Worm (Caenorhabditis elegans) whole organism, mixed stage, embryonic: ENCODE results near the gene tmem-131.
A peak's percentile ranks its signal among the peaks of the same experiment; 100 is the strongest.

Source experiments
- M03D4.4 ChIP-seq: sonication (generic microtip); optimal IDR thresholded peaks from 2 replicates; lab custom pipeline; 2017; ENCODE audit warnings: mild to moderate bottlenecking, missing genetic modification characterization, missing compliant biosample characterization
- bed-3 ChIP-seq: fragments of 200-800 bp; sonication (Bioruptor generic); optimal IDR thresholded peaks from 3 replicates; lab custom pipeline; 2018; ENCODE audit warnings: mild to moderate bottlenecking, missing genetic modification characterization, moderate library complexity, missing compliant biosample characterization
- blmp-1 ChIP-seq: fragments of 150-350 bp; optimal IDR thresholded peaks from 2 replicates; lab custom pipeline; 2014; ENCODE audit warnings: missing biosample characterization, missing genetic modification characterization
- ceh-39 ChIP-seq: fragments of 150-350 bp; optimal IDR thresholded peaks from 2 replicates; lab custom pipeline; 2014; ENCODE audit warnings: missing biosample characterization, missing genetic modification characterization
- ceh-43 ChIP-seq: fragments of 200-800 bp; sonication (Bioruptor generic); optimal IDR thresholded peaks from 2 replicates; lab custom pipeline; 2018; ENCODE audit warnings: mild to moderate bottlenecking, missing genetic modification characterization, moderate library complexity, missing compliant biosample characterization
- ceh-83 ChIP-seq: fragments of 200-800 bp; sonication (Bioruptor generic); optimal IDR thresholded peaks from 2 replicates; lab custom pipeline; 2018; ENCODE audit warnings: mild to moderate bottlenecking, missing genetic modification characterization, missing compliant biosample characterization
- ces-1 ChIP-seq: fragments of 150-350 bp; optimal IDR thresholded peaks from 2 replicates; lab custom pipeline; 2014; ENCODE audit warnings: missing biosample characterization, missing genetic modification reagents, missing genetic modification characterization
- cnd-1 ChIP-seq: fragments of 200-800 bp; sonication (Bioruptor generic); optimal IDR thresholded peaks from 2 replicates; lab custom pipeline; 2018; ENCODE audit warnings: mild to moderate bottlenecking, missing genetic modification characterization, missing compliant biosample characterization
- drap-1 ChIP-seq: fragments of 200-800 bp; sonication (Bioruptor generic); optimal IDR thresholded peaks from 3 replicates; lab custom pipeline; 2018; ENCODE audit warnings: mild to moderate bottlenecking, missing genetic modification characterization, missing compliant biosample characterization
- elt-1 ChIP-seq: sonication (generic microtip); optimal IDR thresholded peaks from 2 replicates; lab custom pipeline; 2017; ENCODE audit warnings: missing genetic modification characterization, mild to moderate bottlenecking, missing compliant biosample characterization, antibody characterized with exemption, moderate library complexity, borderline replicate concordance; ENCODE audit not compliant: insufficient read depth
- elt-3 ChIP-seq: fragments of 150-350 bp; optimal IDR thresholded peaks from 2 replicates; lab custom pipeline; 2014; ENCODE audit warnings: missing biosample characterization, missing genetic modification characterization
- flh-1 ChIP-seq: fragments of 200-800 bp; sonication (Bioruptor generic); optimal IDR thresholded peaks from 2 replicates; lab custom pipeline; 2018; ENCODE audit warnings: mild to moderate bottlenecking, missing genetic modification characterization, moderate library complexity, missing compliant biosample characterization
- ham-2 ChIP-seq: fragments of 200-800 bp; sonication (Bioruptor generic); optimal IDR thresholded peaks from 2 replicates; lab custom pipeline; 2018; ENCODE audit warnings: mild to moderate bottlenecking, missing genetic modification characterization, missing compliant biosample characterization
- hlh-1 ChIP-seq: fragments of 150-350 bp; optimal IDR thresholded peaks from 2 replicates; lab custom pipeline; 2014; ENCODE audit warnings: missing biosample characterization, missing genetic modification reagents, missing genetic modification characterization
- lin-13 ChIP-seq: fragments of 150-350 bp; optimal IDR thresholded peaks from 2 replicates; lab custom pipeline; 2014; ENCODE audit warnings: missing biosample characterization, missing genetic modification characterization
- lin-32 ChIP-seq: fragments of 200-800 bp; sonication (Bioruptor generic); optimal IDR thresholded peaks from 2 replicates; lab custom pipeline; 2018; ENCODE audit warnings: mild to moderate bottlenecking, missing genetic modification characterization, missing compliant biosample characterization
- lsy-2 ChIP-seq: fragments of 150-350 bp; optimal IDR thresholded peaks from 2 replicates; lab custom pipeline; 2014; ENCODE audit warnings: missing biosample characterization, missing genetic modification characterization
- mab-5 ChIP-seq: fragments of 150-350 bp; optimal IDR thresholded peaks from 2 replicates; lab custom pipeline; 2014; ENCODE audit warnings: missing biosample characterization, missing genetic modification characterization
- mep-1 ChIP-seq: fragments of 150-350 bp; optimal IDR thresholded peaks from 2 replicates; lab custom pipeline; 2017; ENCODE audit warnings: missing biosample characterization, missing genetic modification reagents, missing genetic modification characterization, inconsistent platforms
- mls-2 ChIP-seq: sonication (generic microtip); optimal IDR thresholded peaks from 2 replicates; lab custom pipeline; 2016; ENCODE audit warnings: mild to moderate bottlenecking, missing genetic modification characterization, moderate library complexity, missing compliant biosample characterization
- nhr-12 ChIP-seq: fragments of 150-350 bp; optimal IDR thresholded peaks from 2 replicates; lab custom pipeline; 2014; ENCODE audit warnings: missing biosample characterization, missing genetic modification characterization
- nhr-2 ChIP-seq: fragments of 150-350 bp; optimal IDR thresholded peaks from 2 replicates; lab custom pipeline; 2014; ENCODE audit warnings: missing biosample characterization, missing genetic modification characterization
- nhr-237 ChIP-seq: fragments of 150-350 bp; optimal IDR thresholded peaks from 2 replicates; lab custom pipeline; 2014; ENCODE audit warnings: missing biosample characterization, missing genetic modification characterization
- nhr-28 ChIP-seq: fragments of 150-350 bp; optimal IDR thresholded peaks from 2 replicates; lab custom pipeline; 2014; ENCODE audit warnings: missing biosample characterization, missing genetic modification characterization
- nhr-76 ChIP-seq: sonication (generic microtip); optimal IDR thresholded peaks from 2 replicates; lab custom pipeline; 2017; ENCODE audit warnings: missing biosample characterization, missing genetic modification characterization
- pha-4 ChIP-seq: fragments of 150-350 bp; optimal IDR thresholded peaks from 2 replicates; lab custom pipeline; 2018; ENCODE audit warnings: missing biosample characterization, missing genetic modification reagents, missing genetic modification characterization
- sem-2 ChIP-seq: fragments of 200-800 bp; sonication (Bioruptor generic); optimal IDR thresholded peaks from 2 replicates; lab custom pipeline; 2018; ENCODE audit warnings: mild to moderate bottlenecking, missing genetic modification characterization, missing compliant biosample characterization
- snpc-4 ChIP-seq: fragments of 150-350 bp; optimal IDR thresholded peaks from 2 replicates; lab custom pipeline; 2014; ENCODE audit warnings: missing biosample characterization, missing genetic modification characterization
- sptf-1 ChIP-seq: sonication (generic microtip); optimal IDR thresholded peaks from 2 replicates; lab custom pipeline; 2017; ENCODE audit warnings: mild to moderate bottlenecking, missing genetic modification characterization, moderate library complexity, missing compliant biosample characterization
- tbx-8 ChIP-seq: fragments of 200-800 bp; sonication (Bioruptor generic); optimal IDR thresholded peaks from 2 replicates; lab custom pipeline; 2018; ENCODE audit warnings: mild to moderate bottlenecking, missing genetic modification characterization, moderate library complexity, missing compliant biosample characterization
- unc-120 ChIP-seq: sonication (generic microtip); optimal IDR thresholded peaks from 2 replicates; lab custom pipeline; 2017; ENCODE audit warnings: missing genetic modification characterization, missing compliant biosample characterization; ENCODE audit not compliant: poor library complexity, severe bottlenecking
- unc-39 ChIP-seq: fragments of 150-350 bp; optimal IDR thresholded peaks from 2 replicates; lab custom pipeline; 2014; ENCODE audit warnings: missing biosample characterization, missing genetic modification characterization
- unc-62 ChIP-seq: fragments of 150-350 bp; optimal IDR thresholded peaks from 2 replicates; lab custom pipeline; 2014; ENCODE audit warnings: missing biosample characterization, missing genetic modification reagents, missing genetic modification characterization
- zip-8 ChIP-seq: fragments of 150-350 bp; optimal IDR thresholded peaks from 2 replicates; lab custom pipeline; 2014; ENCODE audit warnings: missing biosample characterization, missing genetic modification characterization
- ztf-11 ChIP-seq: fragments of 150-350 bp; optimal IDR thresholded peaks from 2 replicates; lab custom pipeline; 2014; ENCODE audit warnings: missing biosample characterization, missing genetic modification characterization

Gene tmem-131

DNA sequence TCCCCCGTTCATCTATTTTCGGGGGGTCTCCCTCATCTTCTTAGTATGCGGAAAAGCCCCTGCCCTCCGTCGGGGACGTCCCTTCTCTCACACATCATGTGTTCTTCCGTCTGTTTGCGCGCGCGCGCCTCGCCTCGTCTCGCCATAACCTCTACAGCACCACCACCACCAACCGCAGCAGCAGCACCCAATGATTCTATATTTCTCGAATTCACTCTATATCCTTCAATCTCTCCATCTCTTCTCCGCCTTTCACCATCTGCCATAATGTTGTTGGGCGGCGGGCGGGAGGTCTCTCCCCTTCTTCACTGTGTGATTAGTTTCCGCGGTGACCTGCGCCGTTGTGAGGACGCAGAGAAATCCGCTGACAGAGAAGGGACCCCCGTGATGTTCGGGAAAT, 50.6 kb downstream of the tmem-131 start:
- TF ChIP-seq blmp-1, result no peak
- TF ChIP-seq sptf-1 (tag; lab: Kevin White, UChicago), result peak; percentile 84
- TF ChIP-seq nhr-12 (tag; lab: Kevin White, UChicago), result no peak
- TF ChIP-seq flh-1 (GFP tag; lab: Kevin White, UChicago), result no peak
- peak; percentile 52 for TF ChIP-seq mep-1 (tag; lab: Kevin White, UChicago)
- no peak for TF ChIP-seq ceh-39 (tag; lab: Kevin White, UChicago)
- peak; percentile 71 for TF ChIP-seq ces-1
- TF ChIP-seq sem-2, result peak; percentile 29
- peak; percentile 71 for TF ChIP-seq unc-62 (GFP tag; lab: Kevin White, UChicago)
- TF ChIP-seq nhr-28 (tag; lab: Kevin White, UChicago), result no peak
- TF ChIP-seq nhr-76 (tag; lab: Kevin White, UChicago), result no peak
- no peak for TF ChIP-seq nhr-2 (tag; lab: Kevin White, UChicago)
- TF ChIP-seq elt-3, result no peak
- no peak for TF ChIP-seq lin-13 (tag; lab: Kevin White, UChicago)
- TF ChIP-seq zip-8, result no peak
- no peak for TF ChIP-seq elt-1
- TF ChIP-seq drap-1 (GFP tag; lab: Kevin White, UChicago), result peak; percentile 57
- no peak for TF ChIP-seq bed-3 (GFP tag; lab: Kevin White, UChicago)
- no peak for TF ChIP-seq snpc-4 (tag; lab: Kevin White, UChicago)
- peak; percentile 64 for TF ChIP-seq unc-120 (tag; lab: Kevin White, UChicago)
- TF ChIP-seq ztf-11 (tag; lab: Kevin White, UChicago), result peak; percentile 83
- TF ChIP-seq unc-39 (tag; lab: Kevin White, UChicago), result no peak
- TF ChIP-seq tbx-8 (GFP tag; lab: Kevin White, UChicago), result peak; percentile 43
- TF ChIP-seq lin-32 (GFP tag; lab: Kevin White, UChicago), result peak; percentile 20
- TF ChIP-seq cnd-1 (tag; lab: Kevin White, UChicago), result peak; percentile 91
- TF ChIP-seq pha-4, result no peak
- TF ChIP-seq ceh-83 (GFP tag; lab: Kevin White, UChicago), result peak; percentile 78
- TF ChIP-seq ham-2 (GFP tag; lab: Kevin White, UChicago), result peak; percentile 80
- TF ChIP-seq lsy-2 (tag; lab: Kevin White, UChicago), result no peak
- TF ChIP-seq hlh-1 (tag; lab: Kevin White, UChicago), result peak; percentile 15
- TF ChIP-seq ceh-43 (GFP tag; lab: Kevin White, UChicago), result peak; percentile 58
- peak; percentile 86 for TF ChIP-seq mls-2 (tag; lab: Kevin White, UChicago)
- peak; percentile 73 for TF ChIP-seq M03D4.4 (tag; lab: Kevin White, UChicago)
- no peak for TF ChIP-seq mab-5 (tag; lab: Kevin White, UChicago)
- no peak for TF ChIP-seq nhr-237

DNA sequence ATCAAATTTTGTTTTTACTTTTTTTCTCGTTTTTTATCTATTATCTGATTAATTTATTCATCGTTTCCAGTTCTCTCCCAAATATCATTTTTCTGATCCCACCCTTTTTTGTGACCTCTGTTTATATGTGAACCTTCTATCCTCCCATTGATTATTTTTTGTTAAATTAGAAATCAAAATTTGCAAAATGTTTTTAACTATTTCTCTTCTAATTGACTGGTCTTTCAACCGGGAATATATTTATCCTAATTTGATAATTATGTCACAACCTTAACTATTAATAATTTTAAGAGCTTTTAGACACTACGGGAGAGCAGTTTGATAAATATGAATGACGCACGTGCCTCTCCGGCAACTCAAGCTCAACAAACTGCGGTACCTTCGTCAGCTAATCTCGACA, 53.7 kb downstream of the tmem-131 start, which contains the start of gene ntl-9:
ntl-9 (plus strand) TSS at position 301 of the 400 bp plus-strand sequence.
- TF ChIP-seq unc-62 (GFP tag; lab: Kevin White, UChicago), result no peak
- no peak for TF ChIP-seq drap-1 (GFP tag; lab: Kevin White, UChicago)
- TF ChIP-seq nhr-12 (tag; lab: Kevin White, UChicago), result no peak
- no peak for TF ChIP-seq unc-120 (tag; lab: Kevin White, UChicago)
- no peak for TF ChIP-seq mls-2 (tag; lab: Kevin White, UChicago)
- TF ChIP-seq nhr-28 (tag; lab: Kevin White, UChicago), result no peak
- no peak for TF ChIP-seq elt-1
- no peak for TF ChIP-seq bed-3 (GFP tag; lab: Kevin White, UChicago)
- TF ChIP-seq ham-2 (GFP tag; lab: Kevin White, UChicago), result no peak
- no peak for TF ChIP-seq nhr-2 (tag; lab: Kevin White, UChicago)
- no peak for TF ChIP-seq sem-2
- TF ChIP-seq tbx-8 (GFP tag; lab: Kevin White, UChicago), result no peak
- TF ChIP-seq nhr-76 (tag; lab: Kevin White, UChicago), result no peak
- TF ChIP-seq mep-1 (tag; lab: Kevin White, UChicago), result no peak
- no peak for TF ChIP-seq blmp-1
- TF ChIP-seq snpc-4 (tag; lab: Kevin White, UChicago), result no peak
